Fruit fly (Drosophila melanogaster) whole organism, embryonic: ENCODE data around the gene Doc2.

ENCODE experiments used
- CG15696 ChIP-seq: fragments of 200-800 bp; sonication (Bioruptor generic); optimal IDR thresholded peaks from 2 replicates; lab custom pipeline; 2019; ENCODE audit warnings: missing biosample characterization, mild to moderate bottlenecking, missing genetic modification characterization, moderate library complexity
- CG34224 ChIP-seq: fragments of 200-800 bp; sonication (Bioruptor generic); IDR thresholded peaks from 3 replicates; pipeline ENCODE4 v1.3.6; 2022; ENCODE audit warnings: missing biosample characterization, missing genetic modification characterization; ENCODE audit not compliant: partially characterized antibody
- Dfd ChIP-seq, 2 experiments: fragments of >200 bp; optimal IDR thresholded peaks; 2 replicates each; lab custom pipeline; 2017; ENCODE audit warnings: missing biosample characterization in 2 of 2, missing genetic modification characterization in 2 of 2
- Fer3 ChIP-seq: fragments of 200-800 bp; sonication (Bioruptor generic); optimal IDR thresholded peaks from 2 replicates; lab custom pipeline; 2018; ENCODE audit warnings: missing biosample characterization, mild to moderate bottlenecking, missing genetic modification characterization, moderate library complexity
- H15 ChIP-seq: fragments of 200-800 bp; sonication (Bioruptor generic); IDR thresholded peaks from 3 replicates; pipeline ENCODE4 v1.3.6; 2022; ENCODE audit warnings: missing biosample characterization, missing genetic modification characterization
- abd-A ChIP-seq: fragments of 200-800 bp; sonication (Bioruptor generic); optimal IDR thresholded peaks from 3 replicates; lab custom pipeline; 2019; ENCODE audit warnings: missing biosample characterization, mild to moderate bottlenecking, missing genetic modification characterization, moderate library complexity
- cato ChIP-seq: fragments of 200-800 bp; sonication (Bioruptor generic); optimal IDR thresholded peaks from 2 replicates; lab custom pipeline; 2016; ENCODE audit warnings: missing biosample characterization, missing genetic modification characterization, borderline replicate concordance
- ewg ChIP-seq: fragments of 200-800 bp; sonication (Bioruptor generic); optimal IDR thresholded peaks from 3 replicates; lab custom pipeline; 2017; ENCODE audit warnings: mild to moderate bottlenecking, missing biosample characterization, missing genetic modification reagents, missing genetic modification characterization
- insv ChIP-seq, 2 experiments: fragments of 200-800 bp; sonication (Bioruptor generic); optimal IDR thresholded peaks; 3 replicates each; lab custom pipeline; 2016 to 2018; ENCODE audit warnings: missing biosample characterization in 2 of 2, missing genetic modification characterization in 2 of 2
- maf-S ChIP-seq: fragments of 200-800 bp; sonication (Bioruptor generic); optimal IDR thresholded peaks from 2 replicates; lab custom pipeline; 2016; ENCODE audit warnings: missing biosample characterization, missing genetic modification characterization

dm6 chr3L:9045318-9045717 lies 26.3 kb upstream of the Doc2 start:
- peak; percentile 70 for TF ChIP-seq H15 (GFP tag; lab: Robert Waterston, UW)
- no peak for TF ChIP-seq abd-A
- no peak for TF ChIP-seq cato (GFP tag; lab: Kevin White, UChicago)
- no peak for TF ChIP-seq Dfd (GFP tag; optimal IDR thresholded peaks at IDR 0.05; lab: Kevin White, UChicago)
- no peak for TF ChIP-seq insv (GFP tag; optimal IDR thresholded peaks at IDR 0.05; lab: Kevin White, UChicago)
- no peak for TF ChIP-seq maf-S (GFP tag; lab: Kevin White, UChicago)
- TF ChIP-seq CG34224 (GFP tag; lab: Robert Waterston, UW) = no peak
- peak; percentile 75 for TF ChIP-seq CG15696 (tag; lab: Kevin White, UChicago)
- peak; percentile 56 for TF ChIP-seq Fer3
- peak; percentile 31 for TF ChIP-seq ewg (GFP tag; lab: Kevin White, UChicago)
